Worm (Caenorhabditis elegans) whole organism, dauer: ENCODE data around the gene wdfy-3.
"Not testable (repeated sequence)": the region's sequence is repeated elsewhere in the genome, so short reads cannot be mapped to it uniquely, and the experiment has no call there.

Experiments used
- unc-62 ChIP-seq: sonication (generic microtip); optimal IDR thresholded peaks from 2 replicates; lab custom pipeline; 2017; ENCODE audit warnings: missing biosample characterization, missing genetic modification reagents, missing genetic modification characterization

The wdfy-3 gene

DNA sequence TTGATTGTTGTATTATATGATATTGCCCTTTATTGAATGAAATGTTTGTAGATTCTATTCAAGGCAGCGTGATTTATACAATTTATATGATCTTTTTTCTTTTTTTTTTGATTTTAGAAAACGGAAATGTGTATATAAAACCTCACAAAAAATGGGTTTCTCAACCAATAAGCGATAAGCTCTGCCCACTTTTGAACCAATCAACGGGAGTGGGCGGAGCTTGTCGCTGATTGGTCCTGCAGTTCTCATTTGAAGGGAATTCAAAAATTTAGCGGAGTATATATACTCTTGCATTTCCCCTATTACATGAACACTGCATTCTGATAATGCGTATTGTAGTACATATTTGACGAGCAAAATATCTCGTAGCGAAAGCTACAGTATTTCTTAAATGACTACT, 2.6 kb upstream of the wdfy-3 start:
- no peak for TF ChIP-seq unc-62

DNA sequence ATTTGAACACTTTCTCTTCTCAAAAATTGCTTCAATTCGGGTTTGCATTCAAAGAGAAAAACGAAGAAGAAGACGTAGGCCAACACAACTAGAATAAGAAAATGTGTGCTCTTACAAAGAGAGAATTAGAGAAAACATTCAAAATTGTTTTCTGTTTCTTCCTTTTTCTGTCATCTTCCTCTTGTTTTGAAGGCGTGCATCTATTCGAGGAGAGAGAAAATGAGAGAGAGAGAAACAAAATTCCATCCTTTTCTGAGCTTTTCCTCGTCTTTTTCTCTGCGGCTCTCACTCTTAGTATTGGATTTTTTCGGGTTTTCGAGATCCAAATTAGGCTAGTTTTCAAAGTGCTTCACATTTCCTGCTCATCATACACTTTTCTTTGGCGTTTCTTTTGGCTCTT, 1.6 kb upstream of the wdfy-3 start:
- TF ChIP-seq unc-62 = no peak

DNA sequence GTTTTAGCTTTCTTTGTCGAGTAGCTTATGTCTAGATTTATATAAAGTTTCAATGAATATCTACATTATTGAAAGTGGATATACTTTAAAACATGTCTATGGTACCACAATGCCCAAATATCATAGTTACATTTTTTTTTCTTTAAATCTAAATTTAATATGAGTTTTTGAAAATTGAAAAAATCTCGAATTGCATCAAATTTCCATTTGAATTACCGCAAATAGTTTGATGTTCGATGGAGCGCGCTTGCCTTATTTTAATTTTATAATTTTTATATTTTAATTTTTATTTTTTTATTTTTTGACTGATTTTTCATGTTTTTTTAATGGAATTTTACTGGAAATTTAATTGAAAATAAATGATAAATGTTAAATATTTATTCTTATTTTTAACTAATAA, 21.5 kb downstream of the wdfy-3 start, which contains the start of gene T23B5.4:
T23B5.4 (plus strand) TSS at position 301 of the 400 bp plus-strand sequence.
- TF ChIP-seq unc-62 = no peak

DNA sequence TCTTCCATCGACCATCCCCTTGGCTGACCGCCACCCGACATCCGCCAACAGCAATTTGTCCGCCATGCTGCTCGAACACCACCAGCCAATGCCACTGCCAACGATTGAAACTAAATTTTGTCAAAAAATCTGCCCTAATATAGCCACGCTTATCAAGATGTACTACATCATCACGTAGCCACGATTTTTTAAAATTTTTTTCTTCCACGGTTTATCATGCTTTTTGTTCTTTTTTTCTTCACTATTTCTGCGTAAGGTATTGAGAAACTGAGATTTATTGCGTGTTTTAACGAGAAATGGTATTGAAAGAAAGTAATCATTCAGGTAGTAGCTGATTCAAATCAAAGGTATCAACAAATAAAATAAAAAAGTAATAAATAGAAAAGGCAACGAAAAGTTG, 23.9 kb downstream of the wdfy-3 start, which contains the start of gene T23B5.6:
T23B5.6 (minus strand) TSS at position 101 of the 400 bp plus-strand sequence.
- not testable (repeated sequence) for TF ChIP-seq unc-62

DNA sequence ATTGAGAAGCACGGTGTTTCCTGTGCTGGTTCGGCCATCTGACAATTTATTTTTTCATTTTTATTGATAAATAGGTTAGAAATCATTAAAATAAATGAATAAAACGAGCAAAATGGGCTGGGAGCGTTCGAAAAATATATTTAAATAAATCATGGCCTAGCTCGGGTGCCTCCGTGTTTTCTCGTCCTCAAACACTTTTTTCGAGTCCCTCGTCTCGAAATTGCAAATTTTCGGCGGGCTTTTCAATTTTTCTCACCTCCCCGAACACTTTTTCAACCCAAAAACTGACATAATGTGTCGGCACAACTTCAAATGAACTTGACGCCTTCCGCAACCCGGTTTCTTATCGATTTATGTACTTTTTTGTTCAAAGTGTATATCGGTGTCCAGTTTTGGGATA, 31.1 kb downstream of the wdfy-3 start, which contains the start of gene prmt-9:
prmt-9 (minus strand) TSS at position 38 of the 400 bp plus-strand sequence.
- no peak for TF ChIP-seq unc-62

DNA sequence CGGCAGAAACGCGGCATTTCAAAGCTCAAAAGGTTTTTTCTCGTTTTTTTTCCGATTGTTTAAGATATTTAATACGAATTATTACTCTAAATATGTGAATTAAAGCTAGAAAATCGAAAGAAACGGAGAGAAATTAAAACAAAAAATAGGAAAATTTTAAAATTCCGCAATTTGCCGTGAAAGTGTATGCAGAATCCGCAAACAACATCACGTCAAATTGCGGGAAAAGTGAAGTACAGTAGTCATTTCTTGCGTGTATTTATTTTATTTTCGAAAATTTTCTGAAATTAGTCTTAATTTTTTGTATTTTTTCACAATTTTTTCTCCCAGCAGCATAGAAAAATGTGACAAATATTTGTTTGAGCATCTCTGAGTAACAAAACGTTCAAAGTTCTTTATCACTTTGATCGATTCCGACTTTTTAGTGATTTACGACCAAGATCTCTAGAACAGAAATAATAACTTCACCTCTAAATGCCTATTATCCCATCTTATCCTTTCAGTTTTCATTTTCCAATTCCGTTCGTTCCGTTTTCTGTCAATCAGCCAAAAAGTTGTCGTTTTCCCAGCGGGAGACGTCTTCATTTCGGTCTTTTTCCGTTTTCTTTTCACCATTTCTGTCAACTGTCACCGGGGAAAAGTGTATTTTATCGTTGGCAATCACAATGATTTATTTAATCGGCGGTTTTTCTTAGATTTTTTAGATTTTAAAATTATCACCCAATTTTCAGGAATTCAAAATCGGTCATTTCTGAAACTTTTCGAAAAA, 31.8 kb downstream of the wdfy-3 start:
- TF ChIP-seq unc-62 = no peak

DNA sequence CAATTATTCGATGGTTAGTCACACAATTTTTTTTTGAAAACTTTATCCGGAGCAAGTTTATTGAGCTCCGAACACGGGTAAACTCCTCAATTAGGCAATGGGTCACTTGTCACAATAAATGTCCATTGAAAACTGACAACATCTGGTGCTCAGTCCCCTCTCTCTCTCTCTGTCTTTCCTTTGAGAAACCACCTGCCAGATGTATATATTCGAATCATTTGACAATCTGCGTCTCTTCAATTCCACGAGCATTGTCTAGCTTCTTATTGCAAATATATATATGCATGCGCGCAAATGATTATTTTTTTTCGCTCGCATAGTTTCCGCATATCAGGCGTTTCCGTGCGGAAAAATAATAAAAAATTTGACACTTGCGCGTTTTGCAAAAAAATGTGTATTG, 32.6 kb downstream of the wdfy-3 start:
- no peak for TF ChIP-seq unc-62

ce11 chrIV:12688370-12688769, 35.2 kb downstream of the wdfy-3 start, which contains the start of gene T23B5.3:
Gene T23B5.3 (plus strand): TSS chrIV:12688670.
- TF ChIP-seq unc-62 = no peak

ce11 chrIV:12689292-12689691, 36.1 kb downstream of the wdfy-3 start:
- TF ChIP-seq unc-62 = no peak

DNA sequence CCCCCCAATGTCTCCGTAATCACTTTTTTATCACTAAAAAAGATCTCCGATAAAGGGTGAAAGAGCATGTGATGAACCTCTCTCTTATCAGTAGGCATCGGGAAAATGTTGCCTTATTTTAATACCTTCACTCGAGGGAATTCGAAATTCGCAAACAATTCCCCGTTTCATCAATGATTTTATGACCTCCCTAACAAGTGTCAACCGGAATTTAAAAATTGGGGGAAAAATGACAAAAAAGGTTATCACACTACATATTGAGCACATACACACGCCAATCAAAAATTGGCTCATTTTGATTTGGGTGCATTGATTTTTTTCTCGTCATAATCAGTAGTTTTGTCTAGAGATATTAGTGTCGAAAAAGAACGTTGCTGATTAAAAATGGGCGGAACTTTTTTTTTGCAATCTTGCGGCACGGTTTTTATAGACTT, 36.5 kb downstream of the wdfy-3 start:
- no peak for TF ChIP-seq unc-62

DNA sequence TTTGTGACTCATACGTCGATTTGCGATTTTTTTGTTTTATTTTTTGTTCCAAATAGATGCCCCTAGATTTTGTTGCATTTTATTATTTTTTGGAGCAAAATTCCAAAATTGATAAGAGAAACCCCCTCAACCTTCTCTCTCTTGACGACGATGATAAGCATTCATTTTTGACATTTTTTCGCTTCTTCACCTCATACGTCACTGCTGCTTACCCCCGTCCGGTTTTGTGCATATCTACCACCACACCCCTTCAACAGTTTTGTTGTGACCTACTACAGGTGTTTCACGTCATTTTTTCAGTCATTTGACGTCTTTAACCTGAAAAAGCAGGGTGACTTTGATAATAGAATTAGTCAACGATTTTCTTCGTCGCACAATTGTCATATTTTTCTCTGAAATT, 45.7 kb downstream of the wdfy-3 start:
- TF ChIP-seq unc-62 = no peak

DNA sequence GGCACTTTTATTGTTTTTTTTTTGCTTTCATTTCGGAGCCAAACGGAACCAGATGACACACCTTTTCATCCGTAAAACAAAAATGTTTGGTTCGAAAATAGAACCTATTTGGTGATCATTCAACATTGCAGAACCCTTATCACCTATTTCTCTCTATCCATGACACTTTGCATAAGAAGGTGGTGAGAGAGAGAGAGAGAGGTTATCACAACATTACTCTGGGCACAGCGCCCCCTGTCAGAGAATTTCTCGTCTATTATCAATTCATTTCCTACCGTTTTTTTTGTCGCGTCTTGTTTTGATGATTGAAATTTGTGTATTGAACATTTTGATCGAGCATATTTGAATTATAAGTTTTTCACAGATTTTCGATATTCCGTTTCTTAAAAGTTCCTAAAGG, 47.0 kb downstream of the wdfy-3 start:
- no peak for TF ChIP-seq unc-62

DNA sequence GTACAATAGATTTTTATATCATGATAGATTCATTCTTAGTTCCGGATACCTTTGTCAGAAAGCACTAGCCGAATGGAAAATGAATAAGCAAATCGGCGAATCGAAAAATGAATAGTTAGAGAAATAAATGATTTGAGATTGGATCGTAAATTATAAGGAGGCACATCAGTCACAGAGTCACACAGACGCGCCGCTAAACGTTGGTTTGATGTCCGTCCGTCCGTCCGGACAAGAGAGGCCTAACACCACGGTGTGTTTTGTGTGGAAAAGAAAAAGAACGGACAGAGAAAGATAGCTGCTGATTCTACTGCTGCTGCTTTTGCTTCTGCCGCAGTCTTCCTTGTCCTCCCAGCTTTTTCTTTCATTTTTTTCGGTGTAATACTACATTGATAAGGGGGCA, 47.7 kb downstream of the wdfy-3 start:
- TF ChIP-seq unc-62 = no peak

- TF ChIP-seq unc-62 = no peak
Observed at ce11 chrIV:12703811-12704210, 50.6 kb downstream of the wdfy-3 start, which contains the start of gene C27D8.4. Gene C27D8.4 (plus strand): TSS chrIV:12704111.

DNA sequence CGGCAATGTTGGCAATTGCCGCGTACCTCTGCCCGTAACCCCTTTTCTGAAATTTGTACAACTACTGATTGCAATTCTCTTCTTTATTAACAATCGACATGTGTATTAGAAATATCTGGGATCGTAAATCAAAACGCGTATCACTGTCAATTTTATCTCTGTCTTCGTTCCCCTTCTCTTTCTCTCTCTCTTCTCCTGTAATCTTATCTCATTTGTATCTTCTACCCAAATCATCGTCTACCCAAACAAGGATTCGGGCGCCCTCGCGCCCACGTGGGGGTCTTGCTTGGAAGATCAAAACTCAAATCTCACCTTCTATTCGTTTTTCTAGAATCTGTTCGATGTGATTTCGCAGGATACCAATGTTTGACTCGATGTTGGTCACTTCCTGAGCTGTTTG, 57.8 kb downstream of the wdfy-3 start, which contains the start of gene C27D8.2:
C27D8.2 (plus strand) TSS at position 222 of the 400 bp plus-strand sequence.
- TF ChIP-seq unc-62 = no peak

DNA sequence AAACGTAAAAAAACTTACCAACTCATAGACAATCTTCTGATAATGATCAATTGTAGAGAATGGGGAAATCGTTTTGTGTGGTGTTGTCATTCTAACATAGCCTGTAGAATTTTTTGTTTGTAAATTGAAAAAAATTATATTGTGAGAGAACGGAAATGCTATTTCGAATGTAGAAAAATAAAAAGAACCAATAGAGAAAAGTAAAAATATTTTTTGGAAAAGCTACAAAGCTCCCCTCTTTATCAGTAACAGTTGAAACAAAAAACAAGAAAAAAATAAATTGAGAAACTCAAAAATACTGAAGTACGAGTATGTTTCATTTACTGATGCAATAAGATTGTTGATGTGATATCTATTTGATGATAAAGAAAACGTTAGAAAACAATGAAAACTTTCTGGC, 58.4 kb downstream of the wdfy-3 start, which contains the start of gene C27D8.3:
C27D8.3 (minus strand) TSS at position 101 of the 400 bp plus-strand sequence.
- no peak for TF ChIP-seq unc-62

- TF ChIP-seq unc-62 = no peak
Observed at ce11 chrIV:12715947-12716382, 62.8 kb downstream of the wdfy-3 start.

ce11 chrIV:12717531-12717930, 64.3 kb downstream of the wdfy-3 start, which contains the start of gene C27D8.1:
Gene C27D8.1 (plus strand): TSS chrIV:12717831.
- TF ChIP-seq unc-62 = no peak
